ENCODE assay signal across 7 fruit fly cellular contexts in the genomic region with DNA sequence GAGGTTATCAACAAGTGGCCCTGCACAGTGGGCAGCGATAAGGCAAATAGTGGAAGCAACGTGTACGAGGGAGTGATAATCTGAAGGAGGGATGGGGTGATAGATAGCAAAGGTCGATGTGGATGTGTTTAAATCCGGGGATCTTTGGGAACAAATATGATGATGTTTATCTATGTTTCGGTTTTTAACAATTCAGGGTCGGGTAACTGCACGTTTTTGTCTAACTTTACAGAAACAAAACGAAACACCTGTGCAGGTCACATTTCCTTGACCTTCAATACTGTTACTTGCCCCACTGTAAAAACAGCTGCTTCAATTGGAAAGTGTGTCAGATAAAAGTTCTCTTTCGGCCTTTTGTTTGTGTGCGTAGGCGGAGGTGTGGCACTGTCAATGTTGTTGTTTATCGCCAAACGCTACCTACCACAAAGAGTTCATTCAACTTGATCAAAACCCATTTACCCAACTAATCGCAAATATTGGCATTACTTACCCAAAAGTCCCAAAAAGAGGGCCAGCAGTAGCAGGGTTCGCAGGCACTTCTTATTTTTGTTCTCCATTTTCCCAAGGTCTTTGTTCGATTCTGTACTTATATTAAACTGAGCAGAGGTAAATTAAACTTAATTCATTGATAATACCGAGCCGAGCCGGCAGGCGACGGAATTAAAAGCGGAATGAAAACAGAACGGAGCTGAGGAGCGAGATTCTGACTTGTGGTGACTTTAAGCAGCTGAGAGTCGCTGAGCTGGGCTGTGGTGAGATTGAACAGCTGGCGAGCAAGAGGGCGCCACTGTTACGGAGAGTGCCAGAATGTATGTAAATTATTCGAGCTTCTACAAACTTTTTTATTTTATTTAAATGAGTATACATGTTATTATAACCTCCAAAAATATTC.
TF ChIP-seq lines count a peak whose summit lies in the region.

A gene (minus strand): TSS at position 681 of the 892 bp plus-strand sequence.

- peak; percentile 85 to 90 for TF ChIP-seq CTCF in S2 (optimal IDR thresholded peaks at IDR 0.05; lab: Kevin White, UChicago)
- peak; percentile 96 for TF ChIP-seq CTCF in whole organism, embryonic (GFP tag; optimal IDR thresholded peaks at IDR 0.05; lab: Kevin White, UChicago)

TF ChIP-seq in whole organism, 6 proteins besides CTCF, POLR2A, EP300 and RAD21:
- TF ChIP-seq CG8478 (optimal IDR thresholded peaks at IDR 0.05; lab: Kevin White, UChicago) (no peak), EcR (GFP tag; optimal IDR thresholded peaks at IDR 0.05; lab: Kevin White, UChicago) (peak; percentile 57 to 58)

TF ChIP-seq in whole organism, adult, 20 proteins besides CTCF, POLR2A, EP300 and RAD21 (continues in another document):
- TF ChIP-seq tj (GFP tag; optimal IDR thresholded peaks at IDR 0.05; lab: Kevin White, UChicago): peak; percentile 12
- TF ChIP-seq toe (GFP tag; optimal IDR thresholded peaks at IDR 0.05; lab: Kevin White, UChicago): peak; percentile 46
- TF ChIP-seq Crg-1 (GFP tag; optimal IDR thresholded peaks at IDR 0.05; lab: Kevin White, UChicago): peak; percentile 21
- no peak for TF ChIP-seq cnc (optimal IDR thresholded peaks at IDR 0.05; lab: Kevin White, UChicago)
- TF ChIP-seq CG12768 (GFP tag; optimal IDR thresholded peaks at IDR 0.05; lab: Kevin White, UChicago): peak; percentile 45
- peak; percentile 66 for TF ChIP-seq CG11617 (GFP tag; optimal IDR thresholded peaks at IDR 0.05; lab: Kevin White, UChicago)
- TF ChIP-seq CG1620 (GFP tag; optimal IDR thresholded peaks at IDR 0.05; lab: Kevin White, UChicago): peak; percentile 37
- TF ChIP-seq pad (GFP tag; optimal IDR thresholded peaks at IDR 0.05; lab: Kevin White, UChicago): peak; percentile 9
- TF ChIP-seq CG33017 (tag; optimal IDR thresholded peaks at IDR 0.05; lab: Kevin White, UChicago): peak; percentile 48
- peak; percentile 42 for TF ChIP-seq kay (GFP tag; lab: Kevin White, UChicago; ENCODE audit: borderline replicate concordance)
- TF ChIP-seq Mnt (GFP tag; optimal IDR thresholded peaks at IDR 0.05; lab: Kevin White, UChicago): peak; percentile 22
- TF ChIP-seq CG5204 (GFP tag; optimal IDR thresholded peaks at IDR 0.05; lab: Kevin White, UChicago): no peak
- TF ChIP-seq CG7045 (GFP tag; optimal IDR thresholded peaks at IDR 0.05; lab: Kevin White, UChicago): peak; percentile 63
- peak; percentile 32 for TF ChIP-seq cic (GFP tag; optimal IDR thresholded peaks at IDR 0.05; lab: Kevin White, UChicago)
- TF ChIP-seq CG7101 (tag; optimal IDR thresholded peaks at IDR 0.05; lab: Kevin White, UChicago): peak; percentile 68

TF ChIP-seq in whole organism, embryonic, 481 proteins besides CTCF, POLR2A, EP300 and RAD21 (continues in another document):
- no peak for TF ChIP-seq Jarid2 (GFP tag; optimal IDR thresholded peaks at IDR 0.05; lab: Kevin White, UChicago)
- no peak for TF ChIP-seq Dfd (GFP tag; optimal IDR thresholded peaks at IDR 0.05; lab: Kevin White, UChicago)
- peak; percentile 48 for TF ChIP-seq Abd-B (GFP tag; optimal IDR thresholded peaks at IDR 0.05; lab: Kevin White, UChicago)
- peak; percentile 68; the same call in 2 of the 3 replicates for TF ChIP-seq CG11695 (GFP tag; IDR thresholded peaks at IDR 0.05; lab: Robert Waterston, UW)
- TF ChIP-seq CrebB (tag; optimal IDR thresholded peaks at IDR 0.05; lab: Kevin White, UChicago): peak; percentile 60
- TF ChIP-seq zf30C (GFP tag; optimal IDR thresholded peaks at IDR 0.05; lab: Kevin White, UChicago): no peak
- peak; percentile 5 for TF ChIP-seq psq (GFP tag; optimal IDR thresholded peaks at IDR 0.05; lab: Kevin White, UChicago)
- peak; percentile 31 for TF ChIP-seq da (GFP tag; optimal IDR thresholded peaks at IDR 0.05; lab: Kevin White, UChicago)
- TF ChIP-seq esg (GFP tag; conservative IDR thresholded peaks at IDR 0.05; lab: Robert Waterston, UW): peak; percentile 69
- TF ChIP-seq CG8281 (tag; optimal IDR thresholded peaks at IDR 0.05; lab: Kevin White, UChicago): peak; percentile 22
- peak; percentile 85 for TF ChIP-seq CG7786 (GFP tag; optimal IDR thresholded peaks at IDR 0.05; lab: Kevin White, UChicago)
- TF ChIP-seq CG9609 (GFP tag; optimal IDR thresholded peaks at IDR 0.05; lab: Kevin White, UChicago): peak; percentile 83
- TF ChIP-seq CG1602 (GFP tag; optimal IDR thresholded peaks at IDR 0.05; lab: Kevin White, UChicago): peak; percentile 68
- TF ChIP-seq CG1832 (GFP tag; optimal IDR thresholded peaks at IDR 0.05; lab: Kevin White, UChicago): no peak
- TF ChIP-seq cad (GFP tag; optimal IDR thresholded peaks at IDR 0.05; lab: Kevin White, UChicago): no peak

TF ChIP-seq in whole organism, prepupa, 60 proteins besides CTCF, POLR2A, EP300 and RAD21 (continues in another document):
- peak; percentile 81 for TF ChIP-seq cyc (GFP tag; optimal IDR thresholded peaks at IDR 0.05; lab: Kevin White, UChicago)
- peak; percentile 85 for TF ChIP-seq Sox14 (GFP tag; optimal IDR thresholded peaks at IDR 0.05; lab: Kevin White, UChicago)
- TF ChIP-seq CG6163 (GFP tag; IDR thresholded peaks at IDR 0.05; lab: Robert Waterston, UW): peak; percentile 74; the same call in 2 of the 3 replicates
- peak; percentile 77 for TF ChIP-seq CG11762 (GFP tag; optimal IDR thresholded peaks at IDR 0.05; lab: Kevin White, UChicago; ENCODE audit: insufficient read depth)
- TF ChIP-seq CG7368 (GFP tag; optimal IDR thresholded peaks at IDR 0.05; lab: Kevin White, UChicago): peak; percentile 72
- peak; percentile 74 for TF ChIP-seq Sox15 (GFP tag; optimal IDR thresholded peaks at IDR 0.05; lab: Kevin White, UChicago)
- TF ChIP-seq CG1621 (tag; optimal IDR thresholded peaks at IDR 0.05; lab: Kevin White, UChicago): peak; percentile 74
- TF ChIP-seq acj6 (GFP tag; optimal IDR thresholded peaks at IDR 0.05; lab: Kevin White, UChicago): peak; percentile 80
- TF ChIP-seq vri (GFP tag; optimal IDR thresholded peaks at IDR 0.05; lab: Kevin White, UChicago): peak; percentile 47
- peak; percentile 81 for TF ChIP-seq CG3919 (GFP tag; optimal IDR thresholded peaks at IDR 0.05; lab: Kevin White, UChicago)
- TF ChIP-seq CG6276 (GFP tag; optimal IDR thresholded peaks at IDR 0.05; lab: Kevin White, UChicago): no peak
- no peak for TF ChIP-seq Hr38 (GFP tag; optimal IDR thresholded peaks at IDR 0.05; lab: Kevin White, UChicago)
- TF ChIP-seq esn (GFP tag; optimal IDR thresholded peaks at IDR 0.05; lab: Kevin White, UChicago): peak; percentile 89
- TF ChIP-seq Eip93F (GFP tag; optimal IDR thresholded peaks at IDR 0.05; lab: Kevin White, UChicago): no peak
- TF ChIP-seq CG31627 (GFP tag; optimal IDR thresholded peaks at IDR 0.05; lab: Kevin White, UChicago): peak; percentile 88
- TF ChIP-seq CG34406 (GFP tag; optimal IDR thresholded peaks at IDR 0.05; lab: Kevin White, UChicago): peak; percentile 73

TF ChIP-seq in whole organism, pupa, 21 proteins besides CTCF, POLR2A, EP300 and RAD21 (continues in another document):
- TF ChIP-seq CG32121 (GFP tag; IDR thresholded peaks at IDR 0.05; lab: Robert Waterston, UW): peak; percentile 84
- TF ChIP-seq EcR (GFP tag; optimal IDR thresholded peaks at IDR 0.05; lab: Kevin White, UChicago): peak; percentile 89
- peak; percentile 76 for TF ChIP-seq Snoo (tag; optimal IDR thresholded peaks at IDR 0.05; lab: Kevin White, UChicago)
- 0 out of 2 replicates have a peak, but pooled peaks have one; percentile 34 for TF ChIP-seq rn (GFP tag; IDR thresholded peaks at IDR 0.05; lab: Robert Waterston, UW)
- TF ChIP-seq Pif1A (GFP tag; optimal IDR thresholded peaks at IDR 0.05; lab: Kevin White, UChicago): peak; percentile 82
- no peak for TF ChIP-seq CG14655 (GFP tag; optimal IDR thresholded peaks at IDR 0.05; lab: Kevin White, UChicago)
- peak; percentile 74 for TF ChIP-seq Ets98B (GFP tag; IDR thresholded peaks at IDR 0.05; lab: Robert Waterston, UW)
- peak; percentile 76 for TF ChIP-seq CG12605 (GFP tag; IDR thresholded peaks at IDR 0.05; lab: Robert Waterston, UW)
- TF ChIP-seq CG13204 (GFP tag; optimal IDR thresholded peaks at IDR 0.05; lab: Kevin White, UChicago): no peak
- TF ChIP-seq CG8159 (tag; optimal IDR thresholded peaks at IDR 0.05; lab: Kevin White, UChicago): peak; percentile 72
- peak; percentile 72 for TF ChIP-seq CG17806 (tag; optimal IDR thresholded peaks at IDR 0.05; lab: Kevin White, UChicago)
- peak; percentile 66 for TF ChIP-seq CG34367 (tag; optimal IDR thresholded peaks at IDR 0.05; lab: Kevin White, UChicago)
- peak; percentile 71 for TF ChIP-seq CG4496 (GFP tag; IDR thresholded peaks at IDR 0.05; lab: Robert Waterston, UW)
- peak; percentile 74 for TF ChIP-seq CG9948 (tag; optimal IDR thresholded peaks at IDR 0.05; lab: Kevin White, UChicago)
- peak; percentile 81 for TF ChIP-seq Pif1B (GFP tag; optimal IDR thresholded peaks at IDR 0.05; lab: Kevin White, UChicago)
- TF ChIP-seq CG8301 (tag; optimal IDR thresholded peaks at IDR 0.05; lab: Kevin White, UChicago): peak; percentile 81
- TF ChIP-seq gl (tag; optimal IDR thresholded peaks at IDR 0.05; lab: Kevin White, UChicago): peak; percentile 57

TF ChIP-seq in whole organism, wandering third instar larva, 38 proteins besides CTCF, POLR2A, EP300 and RAD21 (continues in another document):
- TF ChIP-seq foxo (GFP tag; optimal IDR thresholded peaks at IDR 0.05; lab: Kevin White, UChicago) (peak in 1 of 2 experiments; percentile 80), ey (GFP tag; optimal IDR thresholded peaks at IDR 0.05; lab: Kevin White, UChicago) (peak; percentile 80), OdsH (GFP tag; optimal IDR thresholded peaks at IDR 0.05; lab: Kevin White, UChicago) (peak; percentile 71), br (GFP tag; optimal IDR thresholded peaks at IDR 0.05; lab: Kevin White, UChicago) (peak; percentile 77), Rel (GFP tag; optimal IDR thresholded peaks at IDR 0.05; lab: Kevin White, UChicago) (no peak), Rel (tag; optimal IDR thresholded peaks at IDR 0.05; lab: Kevin White, UChicago) (peak; percentile 58), pan (optimal IDR thresholded peaks at IDR 0.05; lab: Kevin White, UChicago) (no peak), psq (GFP tag; optimal IDR thresholded peaks at IDR 0.05; lab: Kevin White, UChicago) (peak; percentile 58), HLH106 (tag; optimal IDR thresholded peaks at IDR 0.05; lab: Kevin White, UChicago) (peak; percentile 71), woc (GFP tag; optimal IDR thresholded peaks at IDR 0.05; lab: Kevin White, UChicago) (peak; percentile 73), dmrt93B (GFP tag; optimal IDR thresholded peaks at IDR 0.05; lab: Kevin White, UChicago) (peak; percentile 61), sv (GFP tag; optimal IDR thresholded peaks at IDR 0.05; lab: Kevin White, UChicago) (peak; percentile 72), Dif (GFP tag; optimal IDR thresholded peaks at IDR 0.05; lab: Kevin White, UChicago; ENCODE audit: partially characterized antibody) (peak; percentile 4), jim (GFP tag; optimal IDR thresholded peaks at IDR 0.05; lab: Kevin White, UChicago) (no peak), lola (GFP tag; optimal IDR thresholded peaks at IDR 0.05; lab: Kevin White, UChicago) (no peak), rgr (GFP tag; optimal IDR thresholded peaks at IDR 0.05; lab: Kevin White, UChicago) (peak; percentile 80), usp (GFP tag; optimal IDR thresholded peaks at IDR 0.05; lab: Kevin White, UChicago) (no peak), Myc (optimal IDR thresholded peaks at IDR 0.05; lab: Kevin White, UChicago) (peak; percentile 61), tai (GFP tag; optimal IDR thresholded peaks at IDR 0.05; lab: Kevin White, UChicago) (no peak), Mio (GFP tag; optimal IDR thresholded peaks at IDR 0.05; lab: Kevin White, UChicago) (no peak)
